Worm (Caenorhabditis elegans): ENCODE data around the gene mma-1.

The mma-1 gene

DNA sequence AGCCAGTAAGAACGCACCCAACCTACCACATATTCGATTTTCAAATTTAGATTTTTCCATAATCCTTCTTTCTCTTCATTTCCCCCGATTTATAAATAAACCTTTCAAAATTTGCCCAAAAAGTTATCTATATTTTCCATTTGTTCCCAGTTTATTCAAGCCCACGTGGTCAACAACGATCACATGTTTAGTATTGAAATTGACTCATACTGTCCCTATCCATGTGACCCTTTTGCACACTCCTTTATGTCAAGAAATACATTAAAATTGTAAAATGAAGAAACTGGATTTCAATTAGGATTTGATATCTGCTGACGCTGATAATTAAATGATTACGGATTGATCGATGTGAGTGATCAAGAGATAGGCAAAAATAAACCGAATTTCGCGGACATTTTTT is 39.1 kb upstream of the mma-1 start (continued):
- no peak for TF ChIP-seq nhr-42 (GFP tag; IDR thresholded peaks at IDR 0.05)
- peak; percentile 38 for TF ChIP-seq hlh-11 (tag; optimal IDR thresholded peaks at IDR 0.05)
- peak; percentile 86 for TF ChIP-seq nhr-28 (tag; optimal IDR thresholded peaks at IDR 0.05)

DNA sequence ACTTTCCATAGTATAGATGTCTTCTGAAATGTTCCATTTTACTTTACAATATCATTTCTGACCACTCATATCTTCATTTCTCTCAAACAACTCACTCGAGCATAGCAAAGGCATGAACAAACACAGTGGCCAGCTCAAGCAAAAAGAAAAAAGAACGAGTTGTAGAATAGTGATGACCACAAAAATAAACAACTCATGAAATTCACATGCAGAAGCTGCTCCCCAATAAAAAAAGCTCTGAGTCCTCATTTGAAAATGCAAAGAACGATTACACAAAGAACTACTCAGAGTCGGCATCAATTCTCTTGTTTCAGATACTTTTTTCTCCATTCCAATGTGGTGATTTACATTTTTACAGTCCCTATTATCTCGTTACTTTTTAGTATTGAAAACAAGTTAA is 38.6 kb upstream of the mma-1 start:
- TF ChIP-seq ama-1 (optimal IDR thresholded peaks at IDR 0.05) = no peak
- no peak for TF ChIP-seq mxl-3 (GFP tag; optimal IDR thresholded peaks at IDR 0.05)
- no peak for TF ChIP-seq hlh-30 (tag; optimal IDR thresholded peaks at IDR 0.05; ENCODE audit: insufficient read depth)
- no peak for TF ChIP-seq F26F4.8 (GFP tag; conservative IDR thresholded peaks at IDR 0.05)
- no peak for TF ChIP-seq F10B5.3 (tag; optimal IDR thresholded peaks at IDR 0.05)
- peak in 1 of 2 experiments; percentile 15 for TF ChIP-seq daf-16 (GFP tag; optimal IDR thresholded peaks at IDR 0.05)
- peak; percentile 26 for TF ChIP-seq daf-16 (tag; optimal IDR thresholded peaks at IDR 0.05)
- no peak for TF ChIP-seq T26A8.4 (GFP tag; IDR thresholded peaks at IDR 0.05)
- TF ChIP-seq dmd-9 (GFP tag; IDR thresholded peaks at IDR 0.05) = no peak
- peak; percentile 91 for TF ChIP-seq aha-1 (tag)
- peak; percentile 20 for TF ChIP-seq nhr-6 (tag; optimal IDR thresholded peaks at IDR 0.05)
- TF ChIP-seq attf-4 (tag; optimal IDR thresholded peaks at IDR 0.05) = no peak
- no peak for TF ChIP-seq nhr-111 (GFP tag; optimal IDR thresholded peaks at IDR 0.05)
- no peak for TF ChIP-seq daf-12 (tag; optimal IDR thresholded peaks at IDR 0.05)
- TF ChIP-seq ZK546.5 (tag; optimal IDR thresholded peaks at IDR 0.05) = no peak
- TF ChIP-seq mxl-2 (GFP tag; conservative IDR thresholded peaks at IDR 0.05) = peak; percentile 95
- TF ChIP-seq lin-38 (GFP tag; IDR thresholded peaks at IDR 0.05) = no peak
- TF ChIP-seq duxl-1 (tag; optimal IDR thresholded peaks at IDR 0.05; ENCODE audit: poor library complexity) = no peak
- no peak for TF ChIP-seq nhr-28 (tag; optimal IDR thresholded peaks at IDR 0.05)
- no peak for TF ChIP-seq lsy-2 (tag; optimal IDR thresholded peaks at IDR 0.05)
- no peak for TF ChIP-seq nhr-11 (tag; optimal IDR thresholded peaks at IDR 0.05)

DNA sequence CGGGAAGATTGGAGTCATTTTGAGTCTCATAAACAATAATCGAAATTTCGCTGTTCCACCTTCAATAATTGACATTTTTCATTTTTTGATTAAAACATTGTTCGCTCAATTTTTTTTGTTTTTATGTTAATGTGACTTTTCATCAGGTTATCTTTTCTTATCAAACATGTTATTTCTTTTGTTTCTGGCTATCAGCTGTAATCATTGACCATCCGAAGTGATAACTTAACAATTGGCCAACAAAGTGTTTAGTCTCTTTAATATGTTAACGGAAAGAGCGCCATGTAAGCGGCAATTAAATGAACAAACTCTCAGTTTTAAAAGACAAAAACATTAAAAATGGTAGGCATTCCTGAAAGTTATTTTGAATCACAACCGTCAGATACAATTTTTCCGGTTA is 38.0 kb upstream of the mma-1 start:
- TF ChIP-seq nhr-28 (tag; optimal IDR thresholded peaks at IDR 0.05) (peak; percentile 36), pqm-1 (tag; optimal IDR thresholded peaks at IDR 0.05) (peak; percentile 45), tag-97 (GFP tag; IDR thresholded peaks at IDR 0.05) (no peak)

DNA sequence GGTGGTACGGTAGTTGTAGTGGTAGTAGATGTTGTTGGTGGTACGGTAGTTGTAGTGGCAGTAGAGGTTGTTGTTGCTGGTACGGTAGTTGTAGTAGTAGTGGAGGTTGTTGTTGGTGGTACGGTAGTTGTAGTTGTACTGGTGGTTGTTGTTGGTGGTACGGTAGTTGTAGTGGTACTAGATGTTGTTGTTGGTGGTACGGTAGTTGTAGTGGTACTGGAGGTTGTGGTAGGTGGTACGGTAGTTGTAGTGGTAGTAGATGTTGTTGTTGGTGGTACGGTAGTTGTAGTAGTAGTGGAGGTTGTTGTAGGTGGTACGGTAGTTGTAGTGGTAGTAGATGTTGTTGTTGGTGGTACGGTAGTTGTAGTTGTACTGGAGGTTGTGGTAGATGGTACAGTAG is 37.0 kb upstream of the mma-1 start:
- TF ChIP-seq php-3 (GFP tag; IDR thresholded peaks at IDR 0.05) (no peak), lin-1 (GFP tag; IDR thresholded peaks at IDR 0.05) (no peak), vab-7 (GFP tag; IDR thresholded peaks at IDR 0.05) (no peak), hlh-11 (tag; optimal IDR thresholded peaks at IDR 0.05) (no peak), madf-5 (GFP tag; IDR thresholded peaks at IDR 0.05) (no peak), nhr-102 (tag; optimal IDR thresholded peaks at IDR 0.05) (no peak), skn-1 (tag; optimal IDR thresholded peaks at IDR 0.05) (no peak), attf-4 (tag; optimal IDR thresholded peaks at IDR 0.05) (no peak), jun-1 (tag; optimal IDR thresholded peaks at IDR 0.05) (no peak), madf-9 (GFP tag; conservative IDR thresholded peaks at IDR 0.05) (no peak), ces-1 (GFP tag; optimal IDR thresholded peaks at IDR 0.05) (no peak)

DNA sequence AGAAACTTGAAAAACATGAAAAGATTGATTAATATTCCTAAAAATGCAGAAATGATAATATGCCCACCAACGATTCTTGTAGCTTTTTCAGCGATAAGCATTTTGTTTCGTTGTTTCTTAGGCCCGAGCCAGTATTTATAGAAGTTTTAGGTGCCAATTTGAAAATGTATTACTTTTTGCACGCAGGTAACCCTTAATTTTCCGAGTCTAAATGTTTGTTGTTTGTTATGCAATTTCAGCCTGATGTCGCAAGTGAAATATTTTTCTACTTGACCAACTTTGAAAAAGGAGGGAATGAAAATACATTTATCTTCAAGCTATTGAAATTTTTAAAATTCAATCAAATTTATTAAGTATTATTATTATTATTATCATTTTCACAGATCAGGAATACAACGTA is 36.0 kb upstream of the mma-1 start, which contains the start of gene srx-113:
Gene srx-113 (minus strand): TSS at position 101 of the 400 bp plus-strand sequence.
- TF ChIP-seq snpc-4 (tag; optimal IDR thresholded peaks at IDR 0.05) (no peak), ctbp-1 (GFP tag; IDR thresholded peaks at IDR 0.05) (no peak), unc-39 (tag; optimal IDR thresholded peaks at IDR 0.05) (no peak), saeg-2 (GFP tag; IDR thresholded peaks at IDR 0.05) (no peak), lin-15B (tag; optimal IDR thresholded peaks at IDR 0.05) (no peak)

Measured in whole organism, L4 larva.